Worm (Caenorhabditis elegans): Measurements from ENCODE around the gene lys-8.

ce11 chrII:5587794-5588193 lies 1.8 kb downstream of the lys-8 start:
- TF ChIP-seq nfya-1 (tag; optimal IDR thresholded peaks at IDR 0.05; ENCODE audit: insufficient read depth) (no peak), skn-1 (tag; optimal IDR thresholded peaks at IDR 0.05) (no peak), mdl-1 (tag; optimal IDR thresholded peaks at IDR 0.05) (no peak), nhr-11 (tag; optimal IDR thresholded peaks at IDR 0.05) (no peak), ztf-11 (tag; optimal IDR thresholded peaks at IDR 0.05) (no peak), lin-39 (tag; optimal IDR thresholded peaks at IDR 0.05) (no peak), egl-27 (tag; optimal IDR thresholded peaks at IDR 0.05) (no peak), snpc-4 (tag; optimal IDR thresholded peaks at IDR 0.05) (no peak), lin-15B (tag; optimal IDR thresholded peaks at IDR 0.05) (no peak), unc-62 (GFP tag; optimal IDR thresholded peaks at IDR 0.05) (no peak), nhr-28 (tag; optimal IDR thresholded peaks at IDR 0.05) (no peak), ceh-82 (tag; optimal IDR thresholded peaks at IDR 0.05) (no peak), nhr-77 (tag; optimal IDR thresholded peaks at IDR 0.05) (no peak)
